Fruit fly (Drosophila melanogaster): ENCODE measurements around the gene CG44532.

Gene CG44532

dm6 chrX:9201866-9202681, 40.2 kb downstream of the CG44532 start (continued):
- TF ChIP-seq CG10959 (GFP tag; IDR thresholded peaks at IDR 0.05) (0 out of 2 replicates have a peak, but pooled peaks have one; percentile 38), CG3995 (GFP tag; optimal IDR thresholded peaks at IDR 0.05) (no peak), dmrt11E (tag; optimal IDR thresholded peaks at IDR 0.05) (peak; percentile 24), Mrtf (GFP tag; IDR thresholded peaks at IDR 0.05) (peak; percentile 81; the same call in 2 of the 3 replicates), esg (GFP tag; conservative IDR thresholded peaks at IDR 0.05) (peak; percentile 69), CG15601 (tag; optimal IDR thresholded peaks at IDR 0.05) (peak; percentile 96), ind (GFP tag; optimal IDR thresholded peaks at IDR 0.05) (peak; percentile 51), peb (GFP tag; IDR thresholded peaks at IDR 0.05) (no peak), CG16779 (GFP tag; IDR thresholded peaks at IDR 0.05) (peak; percentile 92), NFAT (GFP tag; IDR thresholded peaks at IDR 0.05) (peak; percentile 96), insv (GFP tag; optimal IDR thresholded peaks at IDR 0.05) (peak in 1 of 2 experiments; percentile 15), CG8944 (GFP tag; optimal IDR thresholded peaks at IDR 0.05) (no peak), CG2199 (GFP tag; IDR thresholded peaks at IDR 0.05) (no peak), CG7745 (tag; optimal IDR thresholded peaks at IDR 0.05) (no peak), ase (GFP tag; IDR thresholded peaks at IDR 0.05) (peak; percentile 59; the same call in 1 of the 3 replicates), CG14860 (GFP tag; IDR thresholded peaks at IDR 0.05; ENCODE audit: partially characterized antibody) (no peak), sisA (GFP tag; IDR thresholded peaks at IDR 0.05) (peak; percentile 61), Hr39 (optimal IDR thresholded peaks at IDR 0.05) (no peak), H15 (GFP tag; IDR thresholded peaks at IDR 0.05) (peak; percentile 70; the same call in 2 of the 3 replicates), CG7786 (GFP tag; optimal IDR thresholded peaks at IDR 0.05) (peak; percentile 31), Sox102F (GFP tag; optimal IDR thresholded peaks at IDR 0.05) (peak; percentile 50), HmgZ (tag; optimal IDR thresholded peaks at IDR 0.05) (peak; percentile 78), pum (GFP tag; optimal IDR thresholded peaks at IDR 0.05) (no peak), CG17829 (tag; optimal IDR thresholded peaks at IDR 0.05) (peak; percentile 41), sd (tag; optimal IDR thresholded peaks at IDR 0.05) (peak; percentile 65), shn (GFP tag; optimal IDR thresholded peaks at IDR 0.05) (no peak), CG18599 (GFP tag; optimal IDR thresholded peaks at IDR 0.05) (peak; percentile 93), pros (GFP tag; optimal IDR thresholded peaks at IDR 0.05) (no peak), CG18262 (tag; optimal IDR thresholded peaks at IDR 0.05) (peak; percentile 64), al (GFP tag; IDR thresholded peaks at IDR 0.05) (peak; percentile 92), CG1792 (GFP tag; optimal IDR thresholded peaks at IDR 0.05) (no peak), CG10462 (GFP tag; optimal IDR thresholded peaks at IDR 0.05) (no peak), rib (GFP tag; IDR thresholded peaks at IDR 0.05) (peak; percentile 90), CG10366 (GFP tag; IDR thresholded peaks at IDR 0.05) (peak; percentile 77), TFAM (GFP tag; optimal IDR thresholded peaks at IDR 0.05) (no peak), CG17385 (GFP tag; optimal IDR thresholded peaks at IDR 0.05) (peak; percentile 69), pzg (GFP tag; optimal IDR thresholded peaks at IDR 0.05) (peak; percentile 13), CG3726 (GFP tag; IDR thresholded peaks at IDR 0.05) (no peak), lab (GFP tag; optimal IDR thresholded peaks at IDR 0.05) (peak; percentile 95), bsh (GFP tag; optimal IDR thresholded peaks at IDR 0.05) (peak in 1 of 2 experiments; percentile 39), Elba2 (GFP tag; optimal IDR thresholded peaks at IDR 0.05) (no peak), Oli (tag; optimal IDR thresholded peaks at IDR 0.05) (peak; percentile 61), CG18476 (GFP tag; optimal IDR thresholded peaks at IDR 0.05) (no peak), Dip3 (GFP tag; optimal IDR thresholded peaks at IDR 0.05) (peak; percentile 57), slbo (GFP tag; IDR thresholded peaks at IDR 0.05) (peak; percentile 96), sc (optimal IDR thresholded peaks at IDR 0.05) (no peak), sc (GFP tag; optimal IDR thresholded peaks at IDR 0.05) (no peak), tio (GFP tag; optimal IDR thresholded peaks at IDR 0.05) (no peak), CG14965 (GFP tag; optimal IDR thresholded peaks at IDR 0.05; ENCODE audit: borderline replicate concordance) (no peak), NK7.1 (GFP tag; optimal IDR thresholded peaks at IDR 0.05) (no peak)
